Worm (Caenorhabditis elegans): Measurements from ENCODE around the gene F52H3.11.
"Not testable (repeated sequence)": the region's sequence is repeated elsewhere in the genome, so short reads cannot be mapped to it uniquely, and the experiment has no call there.

Gene F52H3.11

ce11 chrII:10006266-10006665 is 38.7 kb downstream of the F52H3.11 start, which contains the start of gene ZK892.4:
Gene ZK892.4 (plus strand): TSS chrII:10006566.
- TF ChIP-seq elt-2, nhr-11, npax-4 (tag; optimal IDR thresholded peaks at IDR 0.05): not testable (repeated sequence)

DNA sequence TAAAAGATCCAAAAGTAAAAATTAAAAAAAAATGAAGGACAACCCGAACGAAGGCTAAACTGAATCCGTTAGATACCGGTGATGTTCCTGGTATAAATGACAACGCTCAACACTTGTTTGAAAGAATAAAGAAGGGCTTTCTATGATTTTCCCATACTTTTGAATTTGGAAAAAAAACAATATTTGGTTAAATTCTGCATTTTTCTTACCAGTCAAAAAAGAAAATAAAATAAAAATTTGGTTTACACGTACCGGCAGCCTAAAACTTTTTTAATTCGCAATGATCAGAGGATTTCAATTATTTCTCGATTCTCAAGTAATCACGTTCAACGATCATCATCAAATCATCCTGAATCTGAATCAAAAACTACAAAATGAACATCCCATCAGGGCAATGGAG is 43.4 kb downstream of the F52H3.11 start, which contains the start of gene ZK892.3:
Gene ZK892.3 (plus strand): TSS at position 301 of the 400 bp plus-strand sequence.
- TF ChIP-seq lin-11 (tag; optimal IDR thresholded peaks at IDR 0.05): no peak
- TF ChIP-seq C08G9.2 (tag; optimal IDR thresholded peaks at IDR 0.05): no peak
- TF ChIP-seq nfya-1 (tag; optimal IDR thresholded peaks at IDR 0.05): no peak
- TF ChIP-seq K02D7.2 (tag; optimal IDR thresholded peaks at IDR 0.05): no peak
- TF ChIP-seq pros-1 (tag; optimal IDR thresholded peaks at IDR 0.05): no peak
- no peak for TF ChIP-seq hlh-30 (tag; optimal IDR thresholded peaks at IDR 0.05; ENCODE audit: insufficient read depth)
- TF ChIP-seq fkh-6 (tag; optimal IDR thresholded peaks at IDR 0.05): no peak
- TF ChIP-seq tbx-7 (tag; optimal IDR thresholded peaks at IDR 0.05): no peak
- no peak for TF ChIP-seq ama-1 (optimal IDR thresholded peaks at IDR 0.05)
- no peak for TF ChIP-seq ceh-9 (tag; optimal IDR thresholded peaks at IDR 0.05)
- no peak for TF ChIP-seq zip-5 (tag; optimal IDR thresholded peaks at IDR 0.05)
- TF ChIP-seq syd-9 (tag; optimal IDR thresholded peaks at IDR 0.05): no peak
- TF ChIP-seq unc-55 (GFP tag; optimal IDR thresholded peaks at IDR 0.05): no peak
- no peak for TF ChIP-seq ceh-48 (tag; optimal IDR thresholded peaks at IDR 0.05)
- no peak for TF ChIP-seq ceh-45 (GFP tag; IDR thresholded peaks at IDR 0.05)
- TF ChIP-seq hlh-13 (GFP tag; optimal IDR thresholded peaks at IDR 0.05): no peak
- no peak for TF ChIP-seq unc-3 (GFP tag; conservative IDR thresholded peaks at IDR 0.05)
- TF ChIP-seq unc-3 (tag; optimal IDR thresholded peaks at IDR 0.05): no peak
- TF ChIP-seq pat-9 (tag; optimal IDR thresholded peaks at IDR 0.05): no peak
- no peak for TF ChIP-seq rnt-1 (tag; optimal IDR thresholded peaks at IDR 0.05)

- TF ChIP-seq pha-4 (tag; optimal IDR thresholded peaks at IDR 0.05): no peak
- TF ChIP-seq elt-2 (tag; optimal IDR thresholded peaks at IDR 0.05): peak; percentile 90
- peak; percentile 76 for TF ChIP-seq pqm-1 (tag; optimal IDR thresholded peaks at IDR 0.05)
Measured at ce11 chrII:10001065-10001464, 43.9 kb downstream of the F52H3.11 start, which contains the start of gene nlt-1. Gene nlt-1 (minus strand): TSS chrII:10001142.

All from whole organism, late embryonic.